Worm (Caenorhabditis elegans): ENCODE results near the gene K03A11.4.

The K03A11.4 gene

DNA sequence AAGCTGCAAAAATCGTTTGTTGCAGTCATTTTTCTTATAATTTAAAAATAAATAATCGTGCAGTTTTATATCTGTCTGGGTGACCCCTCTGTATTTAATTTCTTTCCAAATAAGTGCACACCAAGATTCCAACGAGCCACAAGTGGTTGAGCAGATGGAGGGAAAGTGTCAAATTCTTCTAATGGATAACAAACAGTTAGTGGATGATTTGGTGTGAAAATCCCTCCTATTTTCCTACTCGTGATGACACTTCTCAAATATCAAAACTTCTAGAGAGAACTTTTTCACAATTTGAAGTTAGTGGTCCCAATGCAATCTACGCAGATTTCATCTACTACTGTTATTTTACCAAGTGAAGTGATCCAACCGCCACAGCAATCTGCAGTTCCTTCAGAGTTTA lies 3.6 kb upstream of the K03A11.4 start, which contains the start of gene ceh-28:
Gene ceh-28 (plus strand): TSS at position 301 of the 400 bp plus-strand sequence.
- no peak for TF ChIP-seq ceh-22 (tag; optimal IDR thresholded peaks at IDR 0.05)
- TF ChIP-seq ceh-6 (GFP tag; optimal IDR thresholded peaks at IDR 0.05): no peak
- TF ChIP-seq Y22D7AL.16 (tag; optimal IDR thresholded peaks at IDR 0.05): no peak
- no peak for TF ChIP-seq gmeb-2 (tag; optimal IDR thresholded peaks at IDR 0.05)
- TF ChIP-seq ztf-16 (tag; optimal IDR thresholded peaks at IDR 0.05): no peak
- TF ChIP-seq odd-2 (tag; optimal IDR thresholded peaks at IDR 0.05): no peak
- TF ChIP-seq ceh-24 (tag; optimal IDR thresholded peaks at IDR 0.05): no peak
- no peak for TF ChIP-seq ttx-3 (tag; optimal IDR thresholded peaks at IDR 0.05)
- no peak for TF ChIP-seq unc-3 (GFP tag; conservative IDR thresholded peaks at IDR 0.05)
- TF ChIP-seq unc-3 (tag; optimal IDR thresholded peaks at IDR 0.05): no peak
- no peak for TF ChIP-seq F13H6.1 (tag; optimal IDR thresholded peaks at IDR 0.05)
- no peak for TF ChIP-seq pros-1 (tag; optimal IDR thresholded peaks at IDR 0.05)
- TF ChIP-seq fkh-6 (tag; optimal IDR thresholded peaks at IDR 0.05): no peak
- no peak for TF ChIP-seq tbx-2 (tag; optimal IDR thresholded peaks at IDR 0.05)
- TF ChIP-seq ceh-48 (tag; optimal IDR thresholded peaks at IDR 0.05): no peak
- no peak for TF ChIP-seq ceh-9 (tag; optimal IDR thresholded peaks at IDR 0.05)
- TF ChIP-seq zip-5 (tag; optimal IDR thresholded peaks at IDR 0.05): no peak

DNA sequence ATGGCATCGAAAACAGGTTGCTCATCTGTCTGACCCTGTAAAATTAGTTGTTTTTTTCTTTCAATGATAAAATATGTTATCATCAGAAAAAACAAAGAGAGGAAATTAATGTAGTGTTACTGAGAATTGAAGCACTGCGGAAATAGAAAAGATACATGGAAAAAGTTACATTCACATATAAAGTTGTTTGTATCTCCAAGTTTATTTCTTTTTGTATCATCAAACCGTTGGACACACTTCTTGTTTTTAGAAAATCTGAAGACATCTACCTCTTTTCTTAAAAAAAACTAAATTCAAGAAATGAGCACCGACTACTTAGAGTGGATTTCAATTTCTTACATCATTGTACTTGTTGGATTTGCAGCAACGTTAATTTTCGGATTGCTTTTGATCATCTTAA lies 4.4 kb downstream of the K03A11.4 start, which contains the start of gene str-10:
Gene str-10 (plus strand): TSS at position 301 of the 400 bp plus-strand sequence.
- TF ChIP-seq K02D7.2 (tag; optimal IDR thresholded peaks at IDR 0.05): no peak
- no peak for TF ChIP-seq dve-1 (tag; optimal IDR thresholded peaks at IDR 0.05)
- TF ChIP-seq unc-55 (GFP tag; optimal IDR thresholded peaks at IDR 0.05): no peak
- TF ChIP-seq gmeb-2 (tag; optimal IDR thresholded peaks at IDR 0.05): no peak
- no peak for TF ChIP-seq pha-2 (tag; optimal IDR thresholded peaks at IDR 0.05)
- no peak for TF ChIP-seq elt-4 (tag; optimal IDR thresholded peaks at IDR 0.05)
- TF ChIP-seq ceh-45 (GFP tag; IDR thresholded peaks at IDR 0.05): no peak
- no peak for TF ChIP-seq syd-9 (tag; optimal IDR thresholded peaks at IDR 0.05)
- no peak for TF ChIP-seq sdc-2 (tag; optimal IDR thresholded peaks at IDR 0.05)
- no peak for TF ChIP-seq che-1 (tag; optimal IDR thresholded peaks at IDR 0.05)
- TF ChIP-seq ceh-22 (tag; optimal IDR thresholded peaks at IDR 0.05): no peak
- TF ChIP-seq hlh-8 (tag; optimal IDR thresholded peaks at IDR 0.05): no peak
- no peak for TF ChIP-seq tbx-7 (tag; optimal IDR thresholded peaks at IDR 0.05)
- TF ChIP-seq ceh-24 (tag; optimal IDR thresholded peaks at IDR 0.05): no peak
- TF ChIP-seq ttx-3 (tag; optimal IDR thresholded peaks at IDR 0.05): no peak
- no peak for TF ChIP-seq rnt-1 (tag; optimal IDR thresholded peaks at IDR 0.05)
- TF ChIP-seq pag-3 (tag; optimal IDR thresholded peaks at IDR 0.05; ENCODE audit: borderline replicate concordance): no peak
- no peak for TF ChIP-seq ztf-16 (tag; optimal IDR thresholded peaks at IDR 0.05)
- TF ChIP-seq K09A11.1 (tag; optimal IDR thresholded peaks at IDR 0.05; ENCODE audit: insufficient read depth): no peak
- TF ChIP-seq sox-4 (tag; optimal IDR thresholded peaks at IDR 0.05): no peak

DNA sequence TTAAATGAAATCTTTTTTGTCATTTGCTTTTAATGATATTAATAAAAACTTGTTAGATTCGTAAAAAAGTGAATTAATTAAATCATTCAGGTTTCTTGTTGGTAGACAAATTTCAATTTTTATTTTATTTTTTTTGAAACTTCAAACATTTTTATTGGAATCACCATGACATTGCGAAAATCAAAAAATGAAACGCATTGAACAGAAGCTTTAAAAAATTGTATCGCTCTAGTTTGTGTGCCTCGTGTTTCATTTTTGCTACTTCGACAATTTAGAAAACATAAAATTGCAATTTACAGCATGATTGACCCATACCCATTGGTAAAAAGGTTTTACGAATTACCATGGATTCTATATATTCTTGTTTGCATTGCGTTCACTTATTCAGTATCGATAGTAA lies 6.3 kb downstream of the K03A11.4 start, which contains the start of gene R03G8.1:
Gene R03G8.1 (plus strand): TSS at position 301 of the 400 bp plus-strand sequence.
- no peak for TF ChIP-seq nhr-11 (tag; optimal IDR thresholded peaks at IDR 0.05)
- TF ChIP-seq elt-4 (tag; optimal IDR thresholded peaks at IDR 0.05): no peak
- no peak for TF ChIP-seq ceh-30 (tag; optimal IDR thresholded peaks at IDR 0.05)
- no peak for TF ChIP-seq npax-4 (tag; optimal IDR thresholded peaks at IDR 0.05)
- TF ChIP-seq ttx-3 (tag; optimal IDR thresholded peaks at IDR 0.05): no peak
- no peak for TF ChIP-seq madf-2 (tag; optimal IDR thresholded peaks at IDR 0.05)
- TF ChIP-seq ceh-19 (GFP tag; optimal IDR thresholded peaks at IDR 0.05): no peak
- no peak for TF ChIP-seq ceh-14 (tag; optimal IDR thresholded peaks at IDR 0.05)
- TF ChIP-seq nfya-1 (tag; optimal IDR thresholded peaks at IDR 0.05): no peak
- TF ChIP-seq ahr-1 (tag; optimal IDR thresholded peaks at IDR 0.05): no peak
- TF ChIP-seq odd-2 (tag; optimal IDR thresholded peaks at IDR 0.05): no peak
